Fruit fly (Drosophila melanogaster) whole organism, embryonic: ENCODE measurements around the gene CG32436.

ENCODE experiments used
- CG10959 ChIP-seq: fragments of 200-800 bp; sonication (Bioruptor generic); IDR thresholded peaks from 2 replicates; pipeline ENCODE4 v1.3.6; 2022; ENCODE audit warnings: missing biosample characterization, missing genetic modification characterization
- CG14441 ChIP-seq: fragments of 200-800 bp; sonication (Bioruptor generic); IDR thresholded peaks from 2 replicates; pipeline ENCODE4 v1.3.6; 2022; ENCODE audit warnings: missing biosample characterization, missing genetic modification characterization
- crc ChIP-seq: fragments of 200-800 bp; sonication (Bioruptor generic); optimal IDR thresholded peaks from 2 replicates; lab custom pipeline; 2016; ENCODE audit warnings: missing biosample characterization, missing genetic modification characterization
- pfk ChIP-seq: fragments of 200-800 bp; sonication (Bioruptor generic); optimal IDR thresholded peaks from 2 replicates; lab custom pipeline; 2018; ENCODE audit warnings: missing biosample characterization, mild to moderate bottlenecking, missing genetic modification characterization, moderate library complexity

dm6 chr3L:21301737-21302487, 41.9 kb upstream of the CG32436 start:
- TF ChIP-seq CG14441 (GFP tag; lab: Robert Waterston, UW) (no peak), CG10959 (no peak), crc (no peak), pfk (GFP tag; lab: Kevin White, UChicago) (no peak)
